Worm (Caenorhabditis elegans): ENCODE results near the gene clh-4.
A peak's percentile ranks its signal among the peaks of the same experiment; 100 is the strongest.

Gene clh-4

DNA sequence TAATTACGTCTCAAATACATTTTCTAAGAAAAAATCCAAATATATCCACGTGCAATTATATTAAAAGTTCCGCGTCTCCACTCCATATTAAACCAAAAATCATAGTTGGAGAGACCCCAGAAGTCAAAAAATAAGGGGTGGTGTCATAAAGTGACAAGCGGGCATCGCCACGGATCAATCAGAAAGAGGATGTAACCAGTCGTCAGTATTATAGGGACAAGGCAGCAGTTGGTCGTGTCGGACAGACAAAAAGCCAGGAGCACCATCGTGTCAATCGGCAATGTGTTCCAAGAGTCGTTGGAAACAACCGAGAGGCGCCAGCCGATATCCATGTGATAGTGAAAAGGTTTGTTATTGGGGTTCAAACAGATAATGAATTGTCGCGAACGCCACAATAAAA, 24.4 kb downstream of the clh-4 start:
- no peak for TF ChIP-seq dpl-1 (GFP tag; optimal IDR thresholded peaks at IDR 0.05)
- TF ChIP-seq unc-86 (tag; optimal IDR thresholded peaks at IDR 0.05) = no peak
- TF ChIP-seq unc-130 (tag; optimal IDR thresholded peaks at IDR 0.05) = peak; percentile 18
- TF ChIP-seq ztf-4 (tag; optimal IDR thresholded peaks at IDR 0.05) = no peak
- peak; percentile 53 for TF ChIP-seq nhr-71 (tag; optimal IDR thresholded peaks at IDR 0.05)
- TF ChIP-seq elt-3 (tag; optimal IDR thresholded peaks at IDR 0.05) = no peak
- no peak for TF ChIP-seq aly-2 (tag; optimal IDR thresholded peaks at IDR 0.05)
- TF ChIP-seq nhr-77 (tag; optimal IDR thresholded peaks at IDR 0.05) = no peak
- TF ChIP-seq nhr-85 (tag) = no peak
- TF ChIP-seq nhr-237 (tag; optimal IDR thresholded peaks at IDR 0.05) = no peak
- TF ChIP-seq pax-3 (tag; optimal IDR thresholded peaks at IDR 0.05) = no peak
- no peak for TF ChIP-seq irx-1 (tag; optimal IDR thresholded peaks at IDR 0.05)
- TF ChIP-seq nhr-76 (tag; optimal IDR thresholded peaks at IDR 0.05) = no peak
- TF ChIP-seq alr-1 (tag; optimal IDR thresholded peaks at IDR 0.05; ENCODE audit: borderline replicate concordance) = no peak
- TF ChIP-seq mep-1 (tag; optimal IDR thresholded peaks at IDR 0.05) = no peak
- TF ChIP-seq egl-13 (tag; optimal IDR thresholded peaks at IDR 0.05) = no peak
- TF ChIP-seq tbx-2 (tag; optimal IDR thresholded peaks at IDR 0.05) = peak; percentile 2
- peak; percentile 69 for TF ChIP-seq lin-14 (GFP tag; optimal IDR thresholded peaks at IDR 0.05)
- TF ChIP-seq fos-1 (tag; optimal IDR thresholded peaks at IDR 0.05) = no peak
- no peak for TF ChIP-seq nhr-28 (tag; optimal IDR thresholded peaks at IDR 0.05)
- no peak for TF ChIP-seq tlp-1 (tag; optimal IDR thresholded peaks at IDR 0.05)
- TF ChIP-seq mef-2 (tag; optimal IDR thresholded peaks at IDR 0.05) = no peak
- TF ChIP-seq rnt-1 (tag; optimal IDR thresholded peaks at IDR 0.05) = peak; percentile 55
- TF ChIP-seq jun-1 (tag; optimal IDR thresholded peaks at IDR 0.05) = no peak
- no peak for TF ChIP-seq nhr-47 (tag; optimal IDR thresholded peaks at IDR 0.05)
- TF ChIP-seq xbp-1 (tag; optimal IDR thresholded peaks at IDR 0.05) = no peak
- no peak for TF ChIP-seq ces-1 (GFP tag; optimal IDR thresholded peaks at IDR 0.05)
- no peak for TF ChIP-seq sptf-1 (tag; optimal IDR thresholded peaks at IDR 0.05)
- TF ChIP-seq vab-15 (tag; optimal IDR thresholded peaks at IDR 0.05) = no peak
- no peak for TF ChIP-seq nhr-84 (tag; optimal IDR thresholded peaks at IDR 0.05)
- TF ChIP-seq ceh-90 (tag; optimal IDR thresholded peaks at IDR 0.05) = no peak

DNA sequence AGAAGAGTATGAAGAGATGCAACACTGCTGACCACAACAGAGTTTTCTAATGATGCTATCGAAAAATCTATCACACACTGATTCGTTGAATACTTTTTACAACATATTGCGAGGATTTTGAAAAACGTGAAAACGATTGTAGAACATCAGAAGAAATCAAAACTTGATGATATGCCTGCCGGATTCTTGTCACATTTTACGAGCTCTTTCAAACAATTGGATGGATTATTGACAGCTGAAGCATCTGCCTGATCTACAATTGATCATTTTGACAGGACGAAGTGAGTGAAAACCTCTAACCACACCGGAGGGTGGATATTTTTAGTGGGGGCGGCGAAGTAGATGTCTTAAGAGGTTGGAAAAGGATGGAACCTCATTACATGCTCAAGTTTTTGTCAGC, 27.9 kb downstream of the clh-4 start:
- no peak for TF ChIP-seq blmp-1 (tag; optimal IDR thresholded peaks at IDR 0.05)

DNA sequence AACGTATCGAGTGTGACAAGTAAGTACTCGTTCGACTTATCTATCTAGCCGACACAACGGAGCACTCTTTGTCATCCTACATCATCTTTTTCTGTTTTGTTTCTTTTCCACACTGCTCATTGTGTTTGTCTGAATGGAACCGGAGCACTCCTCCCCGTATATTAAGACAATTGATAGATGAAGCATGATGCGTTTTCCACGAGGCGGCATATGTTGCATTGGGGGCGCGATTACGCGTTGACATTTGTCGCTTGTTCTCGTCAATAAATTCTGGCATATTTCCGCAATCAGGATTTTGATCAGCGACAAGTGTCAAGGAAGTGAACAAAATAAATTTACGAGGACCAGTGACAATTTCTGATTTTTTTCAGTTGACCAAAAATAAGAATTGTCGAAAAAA, 32.2 kb downstream of the clh-4 start:
- no peak for TF ChIP-seq skn-1 (tag; optimal IDR thresholded peaks at IDR 0.05)
- no peak for TF ChIP-seq snpc-4 (tag; optimal IDR thresholded peaks at IDR 0.05)
- TF ChIP-seq nhr-71 (tag; optimal IDR thresholded peaks at IDR 0.05) = peak; percentile 2
- TF ChIP-seq lin-14 (GFP tag; optimal IDR thresholded peaks at IDR 0.05) = peak; percentile 62

DNA sequence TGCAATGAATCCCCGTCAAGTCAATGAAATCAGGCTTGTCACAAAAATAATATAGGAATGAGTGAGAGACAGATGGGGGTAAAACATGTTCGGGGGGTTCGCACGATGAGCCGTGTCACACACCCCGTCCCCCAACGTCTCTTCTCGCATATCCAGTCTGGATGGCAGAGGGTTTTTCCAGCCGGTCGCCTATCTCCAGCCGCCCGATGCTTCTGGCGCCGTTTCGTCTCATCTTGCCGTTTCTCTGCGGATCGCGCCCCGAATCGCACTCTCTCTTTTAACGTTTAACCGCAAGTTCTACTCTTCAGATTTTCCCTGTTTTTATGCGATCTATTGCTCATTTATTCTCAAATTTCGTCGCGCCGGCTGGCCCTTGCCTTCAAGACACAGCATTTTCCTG, 38.4 kb downstream of the clh-4 start:
- no peak for TF ChIP-seq nhr-20 (tag; optimal IDR thresholded peaks at IDR 0.05)
- TF ChIP-seq sox-4 (tag; optimal IDR thresholded peaks at IDR 0.05) = no peak
- TF ChIP-seq irx-1 (tag; optimal IDR thresholded peaks at IDR 0.05) = no peak
- no peak for TF ChIP-seq nhr-237 (tag; optimal IDR thresholded peaks at IDR 0.05)
- no peak for TF ChIP-seq efl-1 (optimal IDR thresholded peaks at IDR 0.05)
- peak in 1 of 2 experiments; percentile 20 for TF ChIP-seq efl-1 (GFP tag; optimal IDR thresholded peaks at IDR 0.05 in 1 of 2)
- TF ChIP-seq fkh-8 (tag; optimal IDR thresholded peaks at IDR 0.05) = no peak
- TF ChIP-seq snpc-4 (tag; optimal IDR thresholded peaks at IDR 0.05) = no peak

Measured in whole organism, L1 larva.